Fruit fly (Drosophila melanogaster) whole organism, embryonic: ENCODE measurements around the gene Iru.

Source experiments
- ATbp ChIP-seq: fragments of 200-800 bp; sonication (Bioruptor generic); optimal IDR thresholded peaks from 2 replicates; lab custom pipeline; 2017; ENCODE audit warnings: missing biosample characterization, mild to moderate bottlenecking, missing genetic modification characterization, missing genetic modification reagents
- Asciz ChIP-seq: fragments of 200-800 bp; sonication (Bioruptor generic); optimal IDR thresholded peaks from 2 replicates; lab custom pipeline; 2017; ENCODE audit warnings: missing biosample characterization, mild to moderate bottlenecking, missing genetic modification characterization, missing genetic modification reagents
- Atf6 ChIP-seq: fragments of 200-800 bp; sonication (Bioruptor generic); IDR thresholded peaks from 2 replicates; pipeline ENCODE4 v1.3.6; 2022; ENCODE audit warnings: missing biosample characterization, missing genetic modification characterization
- CG10321 ChIP-seq: fragments of 200-800 bp; sonication (Bioruptor generic); IDR thresholded peaks from 2 replicates; pipeline ENCODE4 v1.3.6; 2022; ENCODE audit warnings: missing biosample characterization, missing genetic modification characterization
- CG10431 ChIP-seq: fragments of 200-800 bp; sonication (Bioruptor generic); optimal IDR thresholded peaks from 3 replicates; lab custom pipeline; 2018; ENCODE audit warnings: missing biosample characterization, mild to moderate bottlenecking, missing genetic modification characterization
- CG11247 ChIP-seq: fragments of 200-800 bp; sonication (Bioruptor generic); IDR thresholded peaks from 2 replicates; pipeline ENCODE4 v1.3.6; 2022; ENCODE audit warnings: missing biosample characterization, missing genetic modification characterization
- CG11695 ChIP-seq: fragments of 200-800 bp; sonication (Bioruptor generic); IDR thresholded peaks from 3 replicates; pipeline ENCODE4 v1.3.6; 2022; ENCODE audit warnings: missing biosample characterization, missing genetic modification characterization
- CG12391 ChIP-seq: fragments of 200-800 bp; sonication (Bioruptor generic); optimal IDR thresholded peaks from 3 replicates; lab custom pipeline; 2018; ENCODE audit warnings: missing biosample characterization, mild to moderate bottlenecking, missing genetic modification characterization, moderate library complexity
- CG14014 ChIP-seq: fragments of 200-800 bp; sonication (Bioruptor generic); IDR thresholded peaks from 2 replicates; pipeline ENCODE4 v1.3.6; 2022; ENCODE audit warnings: missing biosample characterization, missing genetic modification characterization
- CG1647 ChIP-seq: fragments of 200-800 bp; sonication (Bioruptor generic); optimal IDR thresholded peaks from 3 replicates; lab custom pipeline; 2016; ENCODE audit warnings: missing biosample characterization, missing genetic modification characterization
- CG1792 ChIP-seq: fragments of 200-800 bp; sonication (Bioruptor generic); optimal IDR thresholded peaks from 2 replicates; lab custom pipeline; 2016; ENCODE audit warnings: missing biosample characterization, missing genetic modification characterization
- CG18011 ChIP-seq: fragments of 200-800 bp; sonication (Bioruptor generic); optimal IDR thresholded peaks from 2 replicates; lab custom pipeline; 2017; ENCODE audit warnings: missing biosample characterization, missing genetic modification characterization, mild to moderate bottlenecking, moderate library complexity, missing genotype
- CG2116 ChIP-seq: fragments of 200-800 bp; sonication (Bioruptor generic); optimal IDR thresholded peaks from 3 replicates; lab custom pipeline; 2018; ENCODE audit warnings: missing biosample characterization, mild to moderate bottlenecking, missing genetic modification characterization
- CG2678 ChIP-seq: fragments of 200-800 bp; sonication (Bioruptor generic); optimal IDR thresholded peaks from 3 replicates; lab custom pipeline; 2019; ENCODE audit warnings: missing biosample characterization, mild to moderate bottlenecking, missing genetic modification characterization, moderate library complexity
- CG30403 ChIP-seq: fragments of 200-800 bp; sonication (Bioruptor generic); optimal IDR thresholded peaks from 3 replicates; lab custom pipeline; 2016; ENCODE audit warnings: missing biosample characterization, missing genetic modification characterization
- CG32767 ChIP-seq: fragments of 200-800 bp; sonication (Bioruptor generic); IDR thresholded peaks from 2 replicates; pipeline ENCODE4 v1.3.6; 2022; ENCODE audit warnings: missing biosample characterization, missing genetic modification characterization
- CG33213 ChIP-seq: fragments of 200-800 bp; sonication (Bioruptor generic); optimal IDR thresholded peaks from 3 replicates; lab custom pipeline; 2016; ENCODE audit warnings: missing biosample characterization, missing genetic modification characterization
- CG3726 ChIP-seq: fragments of 200-800 bp; sonication (Bioruptor generic); IDR thresholded peaks from 3 replicates; pipeline ENCODE4, ENCODE4 v1.3.6; 2022; ENCODE audit warnings: missing biosample characterization, missing genetic modification characterization
- CG4707 ChIP-seq: fragments of 200-800 bp; sonication (Bioruptor generic); optimal IDR thresholded peaks from 2 replicates; lab custom pipeline; 2018; ENCODE audit warnings: missing biosample characterization, mild to moderate bottlenecking, missing genetic modification characterization, moderate library complexity
- CG7271 ChIP-seq: fragments of 200-800 bp; sonication (Bioruptor generic); optimal IDR thresholded peaks from 2 replicates; lab custom pipeline; 2018; ENCODE audit warnings: missing biosample characterization, mild to moderate bottlenecking, missing genetic modification characterization, moderate library complexity
- CG7786 ChIP-seq: fragments of 200-800 bp; sonication (Bioruptor generic); optimal IDR thresholded peaks from 2 replicates; lab custom pipeline; 2016; ENCODE audit warnings: missing biosample characterization, missing genetic modification characterization
- CG8765 ChIP-seq: fragments of 200-800 bp; sonication (Bioruptor generic); IDR thresholded peaks from 2 replicates; pipeline ENCODE4 v1.3.6; 2022; ENCODE audit warnings: missing biosample characterization, missing genetic modification characterization
- CkIIα-i1 ChIP-seq: fragments of 200-800 bp; sonication (Bioruptor generic); IDR thresholded peaks from 2 replicates; pipeline ENCODE4 v1.3.6; 2022; ENCODE audit warnings: missing biosample characterization, missing genetic modification characterization
- D19B ChIP-seq: fragments of 200-800 bp; sonication (Bioruptor generic); optimal IDR thresholded peaks from 2 replicates; lab custom pipeline; 2017; ENCODE audit warnings: missing biosample characterization, mild to moderate bottlenecking, missing genetic modification characterization
- Gsc ChIP-seq: fragments of 200-800 bp; sonication (Bioruptor generic); IDR thresholded peaks from 2 replicates; pipeline ENCODE4 v1.3.6; 2022; ENCODE audit warnings: missing biosample characterization, missing genetic modification characterization
- H2.0 ChIP-seq: fragments of 200-800 bp; sonication (Bioruptor generic); IDR thresholded peaks from 2 replicates; pipeline ENCODE4 v1.3.6; 2022; ENCODE audit warnings: missing biosample characterization, missing genetic modification characterization
- HLH4C ChIP-seq: fragments of 200-800 bp; sonication (Bioruptor generic); IDR thresholded peaks from 3 replicates; pipeline ENCODE4 v1.3.6; 2022; ENCODE audit warnings: missing biosample characterization, missing genetic modification characterization; ENCODE audit not compliant: partially characterized antibody
- Mad ChIP-seq: fragments of 200-800 bp; sonication (Bioruptor generic); optimal IDR thresholded peaks from 2 replicates; lab custom pipeline; 2016; ENCODE audit warnings: missing biosample characterization, missing genetic modification characterization
- Max ChIP-seq: fragments of 200-800 bp; sonication (Bioruptor generic); optimal IDR thresholded peaks from 2 replicates; lab custom pipeline; 2016; ENCODE audit warnings: missing biosample characterization, mild to moderate bottlenecking, missing genetic modification characterization
- Rx ChIP-seq: fragments of 200-800 bp; sonication (Bioruptor generic); IDR thresholded peaks from 2 replicates; pipeline ENCODE4 v1.3.6; 2022; ENCODE audit warnings: missing biosample characterization, missing genetic modification characterization
- Side ChIP-seq: fragments of 200-800 bp; sonication (Bioruptor generic); optimal IDR thresholded peaks from 2 replicates; lab custom pipeline; 2016; ENCODE audit warnings: missing biosample characterization, missing genetic modification characterization
- Six4 ChIP-seq: fragments of 200-800 bp; sonication (Bioruptor generic); optimal IDR thresholded peaks from 2 replicates; lab custom pipeline; 2016; ENCODE audit warnings: missing biosample characterization, missing genetic modification characterization
- TFAM ChIP-seq: fragments of 200-800 bp; sonication (Bioruptor generic); optimal IDR thresholded peaks from 2 replicates; lab custom pipeline; 2017; ENCODE audit warnings: missing biosample characterization, missing genetic modification characterization, inconsistent platforms
- Tbp ChIP-seq: fragments of >200 bp; optimal IDR thresholded peaks from 2 replicates; lab custom pipeline; 2018; ENCODE audit warnings: missing biosample characterization, missing genetic modification characterization
- ac ChIP-seq: fragments of 200-800 bp; sonication (Bioruptor generic); optimal IDR thresholded peaks from 3 replicates; lab custom pipeline; 2017; ENCODE audit warnings: missing biosample characterization, mild to moderate bottlenecking, missing genetic modification characterization
- ap ChIP-seq: fragments of 200-800 bp; sonication (Bioruptor generic); IDR thresholded peaks from 2 replicates; pipeline ENCODE4 v1.3.6; 2022; ENCODE audit warnings: missing biosample characterization, missing genetic modification characterization
- br ChIP-seq: fragments of >200 bp; optimal IDR thresholded peaks from 2 replicates; lab custom pipeline; 2017
- chif ChIP-seq, 2 experiments: fragments of 200-800 bp; sonication (Bioruptor generic); optimal IDR thresholded peaks; 3 replicates each; lab custom pipeline; 2016; ENCODE audit warnings: missing biosample characterization in 2 of 2, missing genetic modification characterization in 2 of 2
- crc ChIP-seq: fragments of 200-800 bp; sonication (Bioruptor generic); optimal IDR thresholded peaks from 2 replicates; lab custom pipeline; 2016; ENCODE audit warnings: missing biosample characterization, missing genetic modification characterization
- en ChIP-seq: fragments of 200-800 bp; sonication (Bioruptor generic); optimal IDR thresholded peaks from 2 replicates; lab custom pipeline; 2016; ENCODE audit warnings: missing biosample characterization, missing genetic modification characterization
- esg ChIP-seq: fragments of 200-800 bp; sonication (Bioruptor generic); conservative IDR thresholded peaks from 2 replicates; pipeline ENCODE4 v1.3.6; 2022; ENCODE audit warnings: missing biosample characterization, missing genetic modification characterization
- fd96Cb ChIP-seq: fragments of 200-800 bp; sonication (Bioruptor generic); optimal IDR thresholded peaks from 2 replicates; lab custom pipeline; 2018; ENCODE audit warnings: missing biosample characterization, mild to moderate bottlenecking, missing genetic modification characterization, moderate library complexity
- gsb ChIP-seq: fragments of 200-800 bp; sonication (Bioruptor generic); IDR thresholded peaks from 2 replicates; pipeline ENCODE4 v1.3.6; 2022; ENCODE audit warnings: missing biosample characterization, missing genetic modification characterization
- inv ChIP-seq: fragments of 200-800 bp; sonication (Bioruptor generic); IDR thresholded peaks from 2 replicates; pipeline ENCODE4 v1.3.6; 2022; ENCODE audit warnings: missing biosample characterization, missing genetic modification characterization; ENCODE audit not compliant: partially characterized antibody
- salm ChIP-seq: fragments of 200-800 bp; sonication (Bioruptor generic); optimal IDR thresholded peaks from 2 replicates; lab custom pipeline; 2018; ENCODE audit warnings: missing biosample characterization, mild to moderate bottlenecking, missing genetic modification characterization
- slp2 ChIP-seq: fragments of 200-800 bp; sonication (Bioruptor generic); optimal IDR thresholded peaks from 2 replicates; lab custom pipeline; 2016; ENCODE audit warnings: missing biosample characterization, missing genetic modification characterization
- ssp ChIP-seq: fragments of 200-800 bp; sonication (Bioruptor generic); IDR thresholded peaks from 2 replicates; pipeline ENCODE4 v1.3.6; 2022; ENCODE audit warnings: missing biosample characterization, missing genetic modification characterization
- tin ChIP-seq: fragments of 200-800 bp; sonication (Bioruptor generic); optimal IDR thresholded peaks from 3 replicates; lab custom pipeline; 2016; ENCODE audit warnings: missing biosample characterization, missing genetic modification characterization
- toy ChIP-seq: fragments of 200-800 bp; sonication (Bioruptor generic); IDR thresholded peaks from 2 replicates; pipeline ENCODE4 v1.3.6; 2022; ENCODE audit warnings: missing biosample characterization, missing genetic modification characterization
- trem ChIP-seq: fragments of 200-800 bp; optimal IDR thresholded peaks from 3 replicates; lab custom pipeline; 2019; ENCODE audit warnings: missing biosample characterization, mild to moderate bottlenecking, missing genetic modification characterization, moderate library complexity
- wdn ChIP-seq: fragments of 200-800 bp; sonication (Bioruptor generic); IDR thresholded peaks from 2 replicates; pipeline ENCODE4 v1.3.6; 2022; ENCODE audit warnings: missing biosample characterization, missing genetic modification characterization
- yki ChIP-seq: fragments of >200 bp; optimal IDR thresholded peaks from 3 replicates; lab custom pipeline; 2018
- zfh1 ChIP-seq: fragments of 200-800 bp; sonication (Bioruptor generic); IDR thresholded peaks from 3 replicates; pipeline ENCODE4 v1.3.6; 2022; ENCODE audit warnings: missing biosample characterization, missing genetic modification characterization

Iru gene

dm6 chr3R:9013765-9014380 lies 7.6 kb downstream of the Iru start (continued):
- peak; percentile 50 for TF ChIP-seq CG30403 (GFP tag; lab: Kevin White, UChicago)
- TF ChIP-seq salm (tag; lab: Kevin White, UChicago), result no peak
- TF ChIP-seq tin (GFP tag; lab: Kevin White, UChicago), result peak; percentile 43
- no peak for TF ChIP-seq toy (GFP tag; lab: Robert Waterston, UW)
- no peak for TF ChIP-seq CG3726 (GFP tag; lab: Robert Waterston, UW)
- peak; percentile 21 for TF ChIP-seq CG18011 (GFP tag; lab: Kevin White, UChicago)
- TF ChIP-seq CG14014 (GFP tag; lab: Robert Waterston, UW), result no peak
- TF ChIP-seq CG12391 (tag; lab: Kevin White, UChicago), result peak; percentile 42
- TF ChIP-seq Gsc, result no peak
- TF ChIP-seq ac (GFP tag; lab: Kevin White, UChicago), result no peak
- no peak for TF ChIP-seq ap (GFP tag; lab: Robert Waterston, UW)
- no peak for TF ChIP-seq D19B (GFP tag; lab: Kevin White, UChicago)
- TF ChIP-seq Max (GFP tag; lab: Kevin White, UChicago), result peak; percentile 44
- no peak for TF ChIP-seq H2.0 (GFP tag; lab: Robert Waterston, UW)
- TF ChIP-seq wdn (GFP tag; lab: Robert Waterston, UW), result no peak
- peak; percentile 22 for TF ChIP-seq CG33213 (GFP tag; lab: Kevin White, UChicago)
- peak; percentile 18 for TF ChIP-seq CG1792 (GFP tag; lab: Kevin White, UChicago)
- TF ChIP-seq CG7271 (tag; lab: Kevin White, UChicago), result no peak
- TF ChIP-seq CG2678 (tag; lab: Kevin White, UChicago), result no peak
- TF ChIP-seq Asciz, result no peak
- TF ChIP-seq HLH4C (GFP tag; lab: Robert Waterston, UW), result no peak
- TF ChIP-seq esg (GFP tag; lab: Robert Waterston, UW), result no peak
- peak; percentile 57 for TF ChIP-seq Six4 (GFP tag; lab: Kevin White, UChicago)
- no peak for TF ChIP-seq gsb (GFP tag; lab: Robert Waterston, UW)
- TF ChIP-seq TFAM (GFP tag; lab: Kevin White, UChicago), result no peak
- no peak for TF ChIP-seq Tbp (GFP tag; lab: Kevin White, UChicago)
- TF ChIP-seq fd96Cb (tag; lab: Kevin White, UChicago), result no peak
- TF ChIP-seq CG32767 (GFP tag; lab: Robert Waterston, UW), result no peak
- TF ChIP-seq Rx (GFP tag; lab: Robert Waterston, UW), result no peak
- peak; percentile 65 for TF ChIP-seq CG7786 (GFP tag; lab: Kevin White, UChicago)
- no peak for TF ChIP-seq br (lab: Kevin White, UChicago)
- no peak for TF ChIP-seq CG8765 (GFP tag; lab: Robert Waterston, UW)
- TF ChIP-seq Side (GFP tag; lab: Kevin White, UChicago), result peak; percentile 42
- peak; percentile 39 for TF ChIP-seq trem (tag; lab: Kevin White, UChicago)
- no peak for TF ChIP-seq CkIIα-i1 (GFP tag; lab: Robert Waterston, UW)
- TF ChIP-seq slp2 (GFP tag; lab: Kevin White, UChicago), result peak; percentile 47
- TF ChIP-seq inv (GFP tag; lab: Robert Waterston, UW), result no peak
- no peak for TF ChIP-seq CG10431
- peak; percentile 34 for TF ChIP-seq crc
- peak; percentile 45 for TF ChIP-seq en
- peak; percentile 66 for TF ChIP-seq Mad
- TF ChIP-seq CG4707 (GFP tag; lab: Kevin White, UChicago), result no peak
- 0 out of 2 replicates have a peak, but pooled peaks have one; percentile 35 for TF ChIP-seq CG11247 (GFP tag; lab: Robert Waterston, UW)
- TF ChIP-seq CG11695, result no peak
- TF ChIP-seq ATbp, result no peak
- peak; percentile 71 for TF ChIP-seq zfh1 (GFP tag; lab: Robert Waterston, UW)
- no peak for TF ChIP-seq yki (lab: Kevin White, UChicago)
- peak; percentile 38 for TF ChIP-seq CG2116
- TF ChIP-seq CG10321 (GFP tag; lab: Robert Waterston, UW), result no peak
- TF ChIP-seq CG1647, result peak; percentile 49
- TF ChIP-seq Atf6 (GFP tag; lab: Robert Waterston, UW), result peak; percentile 39; the same call in 1 of the 2 replicates
- TF ChIP-seq ssp (GFP tag; lab: Robert Waterston, UW), result no peak
- peak in 1 of 2 experiments; percentile 42 for TF ChIP-seq chif (GFP tag; optimal IDR thresholded peaks at IDR 0.05; lab: Kevin White, UChicago)
